Worm (Caenorhabditis elegans) whole organism, late embryonic: ENCODE results near the gene lips-9.

ENCODE experiments used
- K02D7.2 ChIP-seq: sonication (generic microtip); optimal IDR thresholded peaks from 2 replicates; lab custom pipeline; 2017; ENCODE audit warnings: mild to moderate bottlenecking, missing genetic modification characterization, missing compliant biosample characterization
- ama-1 ChIP-seq: fragments of 150-350 bp; optimal IDR thresholded peaks from 2 replicates; lab custom pipeline; 2014
- ceh-34 ChIP-seq: sonication (generic microtip); optimal IDR thresholded peaks from 2 replicates; lab custom pipeline; 2016; ENCODE audit warnings: mild to moderate bottlenecking, missing genetic modification characterization, missing compliant biosample characterization
- dve-1 ChIP-seq: sonication (generic microtip); optimal IDR thresholded peaks from 2 replicates; lab custom pipeline; 2017; ENCODE audit warnings: antibody characterized with exemption, mild to moderate bottlenecking, missing genetic modification characterization, missing compliant biosample characterization
- hlh-8 ChIP-seq: sonication (generic microtip); optimal IDR thresholded peaks from 2 replicates; lab custom pipeline; 2016; ENCODE audit warnings: missing genotype, missing genetic modification characterization, missing compliant biosample characterization
- madf-2 ChIP-seq: sonication (generic microtip); optimal IDR thresholded peaks from 2 replicates; lab custom pipeline; 2017; ENCODE audit warnings: missing genetic modification characterization, missing compliant biosample characterization
- nfya-1 ChIP-seq: sonication (generic microtip); optimal IDR thresholded peaks from 2 replicates; lab custom pipeline; 2017; ENCODE audit warnings: missing genetic modification characterization, mild to moderate bottlenecking, missing compliant biosample characterization, antibody characterized with exemption, moderate library complexity
- pha-2 ChIP-seq: sonication (generic microtip); optimal IDR thresholded peaks from 2 replicates; lab custom pipeline; 2017; ENCODE audit warnings: mild to moderate bottlenecking, missing genetic modification characterization, missing compliant biosample characterization
- pha-4 ChIP-seq: fragments of 150-350 bp; optimal IDR thresholded peaks from 2 replicates; lab custom pipeline; 2018; ENCODE audit warnings: missing biosample characterization, missing genetic modification reagents, missing genetic modification characterization
- tbx-2 ChIP-seq: sonication (generic microtip); optimal IDR thresholded peaks from 2 replicates; lab custom pipeline; 2016; ENCODE audit warnings: missing genetic modification characterization, missing compliant biosample characterization

DNA sequence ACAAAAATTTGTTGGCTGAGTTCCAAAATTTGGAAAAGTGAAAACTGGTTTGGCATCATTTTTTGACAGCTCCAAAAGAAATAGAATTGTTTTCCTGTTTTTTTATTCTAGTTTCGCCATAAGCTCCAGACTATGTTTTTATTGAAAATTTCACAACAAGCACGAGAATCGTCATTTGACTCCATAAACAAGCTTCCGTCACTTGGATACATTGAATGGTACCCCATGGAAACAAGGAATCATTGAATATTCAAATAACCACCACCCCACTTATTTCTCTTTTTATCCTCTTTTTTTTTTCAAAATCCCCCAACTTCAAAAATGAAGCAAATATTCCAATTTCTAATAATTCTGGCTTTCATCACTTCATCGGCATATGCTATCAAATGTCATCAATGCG is 26.4 kb downstream of the lips-9 start, which contains the start of gene ddn-2:
- TF ChIP-seq tbx-2 (tag; lab: Kevin White, UChicago) (no peak), hlh-8 (tag; lab: Kevin White, UChicago) (no peak), ama-1 (no peak), nfya-1 (no peak), pha-2 (no peak), K02D7.2 (no peak), ceh-34 (tag; lab: Kevin White, UChicago) (no peak), dve-1 (tag; lab: Kevin White, UChicago) (no peak), madf-2 (tag; lab: Kevin White, UChicago) (no peak), pha-4 (tag; lab: Kevin White, UChicago) (no peak)
